Fruit fly (Drosophila melanogaster): Measurements from ENCODE around the gene oc.

The oc gene

dm6 chrX:8676631-8677224, 26.2 kb upstream of the oc start, which contains the start of gene Rubicon (continued):
- TF ChIP-seq rib (GFP tag; IDR thresholded peaks at IDR 0.05) (no peak), corto (GFP tag; optimal IDR thresholded peaks at IDR 0.05) (no peak), CG12236 (GFP tag; optimal IDR thresholded peaks at IDR 0.05) (no peak), CG10959 (GFP tag; IDR thresholded peaks at IDR 0.05) (0 out of 2 replicates have a peak, but pooled peaks have one; percentile 15), H2.0 (GFP tag; IDR thresholded peaks at IDR 0.05) (0 out of 2 replicates have a peak, but pooled peaks have one; percentile 20), CG6854 (GFP tag; optimal IDR thresholded peaks at IDR 0.05) (no peak), shn (GFP tag; optimal IDR thresholded peaks at IDR 0.05) (no peak), stc (GFP tag; IDR thresholded peaks at IDR 0.05) (peak; percentile 48; the same call in 1 of the 2 replicates), CG34224 (GFP tag; IDR thresholded peaks at IDR 0.05; ENCODE audit: partially characterized antibody) (peak; percentile 91), Neu2 (GFP tag; optimal IDR thresholded peaks at IDR 0.05; ENCODE audit: borderline replicate concordance) (no peak), onecut (GFP tag; IDR thresholded peaks at IDR 0.05) (peak; percentile 52), sens-2 (GFP tag; IDR thresholded peaks at IDR 0.05) (no peak), pb (GFP tag; optimal IDR thresholded peaks at IDR 0.05) (peak; percentile 31), ase (GFP tag; IDR thresholded peaks at IDR 0.05) (no peak), H15 (GFP tag; IDR thresholded peaks at IDR 0.05) (0 out of 3 replicates have a peak, but pooled peaks have one; percentile 33), lola (GFP tag; optimal IDR thresholded peaks at IDR 0.05) (no peak), h (optimal IDR thresholded peaks at IDR 0.05) (no peak), Antp (GFP tag; optimal IDR thresholded peaks at IDR 0.05) (peak; percentile 9), fu2 (GFP tag; optimal IDR thresholded peaks at IDR 0.05) (peak; percentile 34), nmo (GFP tag; optimal IDR thresholded peaks at IDR 0.05) (peak; percentile 45), dan (GFP tag; IDR thresholded peaks at IDR 0.05) (no peak), tna (GFP tag; IDR thresholded peaks at IDR 0.05; ENCODE audit: partially characterized antibody) (peak; percentile 84), CG10366 (GFP tag; IDR thresholded peaks at IDR 0.05) (no peak), esg (GFP tag; conservative IDR thresholded peaks at IDR 0.05) (no peak), HmgD (GFP tag; optimal IDR thresholded peaks at IDR 0.05) (peak; percentile 69), Bteb2 (GFP tag; optimal IDR thresholded peaks at IDR 0.05) (no peak), tio (GFP tag; optimal IDR thresholded peaks at IDR 0.05) (no peak), vvl (GFP tag; IDR thresholded peaks at IDR 0.05) (peak; percentile 74), HHEX (GFP tag; optimal IDR thresholded peaks at IDR 0.05) (no peak), CG9817 (tag; optimal IDR thresholded peaks at IDR 0.05) (peak; percentile 44), CG15073 (GFP tag; optimal IDR thresholded peaks at IDR 0.05) (no peak), gt (GFP tag; IDR thresholded peaks at IDR 0.05) (no peak), lab (GFP tag; optimal IDR thresholded peaks at IDR 0.05) (peak; percentile 56), luna (GFP tag; optimal IDR thresholded peaks at IDR 0.05) (no peak), CG2875 (GFP tag; optimal IDR thresholded peaks at IDR 0.05) (peak; percentile 29), Trl (optimal IDR thresholded peaks at IDR 0.05) (no peak), Trl (GFP tag; optimal IDR thresholded peaks at IDR 0.05) (peak; percentile 36), Dip3 (GFP tag; optimal IDR thresholded peaks at IDR 0.05) (peak; percentile 99), az2 (GFP tag; optimal IDR thresholded peaks at IDR 0.05) (peak; percentile 14), CG9876 (GFP tag; optimal IDR thresholded peaks at IDR 0.05) (peak; percentile 50), CG10431 (GFP tag; optimal IDR thresholded peaks at IDR 0.05) (no peak), CG2712 (tag; optimal IDR thresholded peaks at IDR 0.05) (peak; percentile 67), CG8359 (GFP tag; optimal IDR thresholded peaks at IDR 0.05; ENCODE audit: borderline replicate concordance) (no peak), CG9215 (GFP tag; IDR thresholded peaks at IDR 0.05) (peak; percentile 26; the same call in 1 of the 2 replicates), CG7928 (GFP tag; optimal IDR thresholded peaks at IDR 0.05) (no peak), CG3726 (GFP tag; IDR thresholded peaks at IDR 0.05) (no peak), CG6791 (GFP tag; IDR thresholded peaks at IDR 0.05; ENCODE audit: partially characterized antibody) (peak; percentile 87), CG1832 (GFP tag; optimal IDR thresholded peaks at IDR 0.05) (no peak), CG16813 (GFP tag; IDR thresholded peaks at IDR 0.05; ENCODE audit: partially characterized antibody) (peak; percentile 86), Hmr (GFP tag; optimal IDR thresholded peaks at IDR 0.05) (peak; percentile 82), Optix (GFP tag; IDR thresholded peaks at IDR 0.05) (peak; percentile 20; the same call in 1 of the 3 replicates)
